Fruit fly (Drosophila melanogaster): ENCODE results near the gene CG4496.
A peak's percentile ranks its signal among the peaks of the same experiment; 100 is the strongest.

Gene CG4496

dm6 chr2L:7194351-7195037 lies 4.7 kb upstream of the CG4496 start, which contains the start of gene CG4497 (continued):
- TF ChIP-seq Gsc (GFP tag; IDR thresholded peaks at IDR 0.05) (peak; percentile 92), CG17568 (GFP tag; optimal IDR thresholded peaks at IDR 0.05) (peak; percentile 20), CG18011 (GFP tag; optimal IDR thresholded peaks at IDR 0.05) (peak; percentile 88), CG10462 (GFP tag; optimal IDR thresholded peaks at IDR 0.05) (peak; percentile 79), CG14965 (GFP tag; optimal IDR thresholded peaks at IDR 0.05; ENCODE audit: borderline replicate concordance) (peak; percentile 56), CG6254 (GFP tag; optimal IDR thresholded peaks at IDR 0.05) (no peak), CG31224 (GFP tag; IDR thresholded peaks at IDR 0.05) (peak; percentile 83), CG33557 (GFP tag; optimal IDR thresholded peaks at IDR 0.05) (peak; percentile 77), CG31441 (GFP tag; IDR thresholded peaks at IDR 0.05) (peak; percentile 81), sens-2 (GFP tag; IDR thresholded peaks at IDR 0.05) (0 out of 2 replicates have a peak, but pooled peaks have one; percentile 39), sim (GFP tag; IDR thresholded peaks at IDR 0.05) (no peak; the same call in 1 of the 2 replicates), CG10366 (GFP tag; IDR thresholded peaks at IDR 0.05) (peak; percentile 94), CG17912 (GFP tag; optimal IDR thresholded peaks at IDR 0.05) (peak; percentile 48), CG7963 (GFP tag; IDR thresholded peaks at IDR 0.05; ENCODE audit: partially characterized antibody) (peak; percentile 79; the same call in 2 of the 3 replicates), Hsf (GFP tag; optimal IDR thresholded peaks at IDR 0.05) (peak; percentile 98), Vsx1 (GFP tag; optimal IDR thresholded peaks at IDR 0.05) (peak; percentile 62), sd (tag; optimal IDR thresholded peaks at IDR 0.05) (peak; percentile 76), CG10147 (GFP tag; optimal IDR thresholded peaks at IDR 0.05) (peak; percentile 79), Hmr (GFP tag; optimal IDR thresholded peaks at IDR 0.05) (peak; percentile 89), nau (GFP tag; optimal IDR thresholded peaks at IDR 0.05) (peak; percentile 66), esg (GFP tag; conservative IDR thresholded peaks at IDR 0.05) (peak; percentile 95), D (optimal IDR thresholded peaks at IDR 0.05) (no peak), D (GFP tag; optimal IDR thresholded peaks at IDR 0.05) (peak; percentile 84), Dll (GFP tag; IDR thresholded peaks at IDR 0.05; ENCODE audit: partially characterized antibody) (peak; percentile 69), CG3847 (GFP tag; IDR thresholded peaks at IDR 0.05) (peak; percentile 99), CG10209 (GFP tag; optimal IDR thresholded peaks at IDR 0.05) (peak; percentile 89), CG30403 (GFP tag; optimal IDR thresholded peaks at IDR 0.05) (peak; percentile 97), prd (optimal IDR thresholded peaks at IDR 0.05) (no peak), prd (GFP tag; IDR thresholded peaks at IDR 0.05) (peak; percentile 97), CG4404 (GFP tag; IDR thresholded peaks at IDR 0.05) (peak; percentile 98), H2.0 (GFP tag; IDR thresholded peaks at IDR 0.05) (peak; percentile 95), CG9932 (GFP tag; IDR thresholded peaks at IDR 0.05) (peak; percentile 98), lilli (GFP tag; optimal IDR thresholded peaks at IDR 0.05) (peak; percentile 95), hth (optimal IDR thresholded peaks at IDR 0.05) (no peak), zen2 (GFP tag; IDR thresholded peaks at IDR 0.05; ENCODE audit: partially characterized antibody) (no peak), unc-4 (GFP tag; IDR thresholded peaks at IDR 0.05; ENCODE audit: partially characterized antibody) (peak; percentile 54), amos (GFP tag; IDR thresholded peaks at IDR 0.05; ENCODE audit: partially characterized antibody) (peak; percentile 67), CG1603 (tag; optimal IDR thresholded peaks at IDR 0.05) (peak; percentile 95), CG14050 (GFP tag; IDR thresholded peaks at IDR 0.05) (peak; percentile 90), repo (GFP tag; optimal IDR thresholded peaks at IDR 0.05) (peak; percentile 93), insv (GFP tag; optimal IDR thresholded peaks at IDR 0.05) (peak in 1 of 2 experiments; percentile 52), CG13775 (GFP tag; optimal IDR thresholded peaks at IDR 0.05) (peak; percentile 97), wek (GFP tag; optimal IDR thresholded peaks at IDR 0.05) (no peak), psq (GFP tag; optimal IDR thresholded peaks at IDR 0.05) (peak; percentile 77), hkb (optimal IDR thresholded peaks at IDR 0.05) (peak; percentile 94), hkb (GFP tag; IDR thresholded peaks at IDR 0.05) (peak; percentile 85), pum (GFP tag; optimal IDR thresholded peaks at IDR 0.05) (peak; percentile 95), maf-S (GFP tag; optimal IDR thresholded peaks at IDR 0.05) (peak; percentile 95), Chrac-16 (GFP tag; optimal IDR thresholded peaks at IDR 0.05) (peak; percentile 94), sens (GFP tag) (peak; percentile 99)

Measured in whole organism, embryonic.